Fruit fly (Drosophila melanogaster) whole organism, embryonic: Measurements from ENCODE around the gene ea.

Source experiments
- Ada2b ChIP-seq: fragments of 200-800 bp; sonication (Bioruptor generic); IDR thresholded peaks from 2 replicates; pipeline ENCODE4 v1.3.6; 2022; ENCODE audit warnings: missing biosample characterization, missing genetic modification characterization
- Adf1 ChIP-seq: fragments of 200-800 bp; sonication (Bioruptor generic); IDR thresholded peaks from 2 replicates; pipeline ENCODE4 v1.3.6; 2022; ENCODE audit warnings: missing biosample characterization, missing genetic modification characterization
- Asciz ChIP-seq: fragments of 200-800 bp; sonication (Bioruptor generic); optimal IDR thresholded peaks from 2 replicates; lab custom pipeline; 2017; ENCODE audit warnings: missing biosample characterization, mild to moderate bottlenecking, missing genetic modification characterization, missing genetic modification reagents
- BEAF-32 ChIP-seq: fragments of 200-800 bp; sonication (Bioruptor generic); optimal IDR thresholded peaks from 3 replicates; lab custom pipeline; 2017; ENCODE audit warnings: missing biosample characterization, missing genetic modification characterization, mild to moderate bottlenecking, moderate library complexity, missing genetic modification reagents
- Bteb2 ChIP-seq: fragments of 200-800 bp; sonication (Bioruptor generic); optimal IDR thresholded peaks from 2 replicates; lab custom pipeline; 2016; ENCODE audit warnings: missing biosample characterization, missing genetic modification characterization
- CG12104 ChIP-seq: fragments of 200-800 bp; sonication (Bioruptor generic); optimal IDR thresholded peaks from 3 replicates; lab custom pipeline; 2016; ENCODE audit warnings: missing biosample characterization, missing genetic modification characterization
- CG12299 ChIP-seq: fragments of 200-800 bp; sonication (Bioruptor generic); optimal IDR thresholded peaks from 2 replicates; lab custom pipeline; 2018; ENCODE audit warnings: missing biosample characterization, mild to moderate bottlenecking, missing genetic modification characterization
- CG12769 ChIP-seq: fragments of 200-800 bp; sonication (Bioruptor generic); optimal IDR thresholded peaks from 2 replicates; lab custom pipeline; 2019; ENCODE audit warnings: missing biosample characterization, mild to moderate bottlenecking, missing genetic modification characterization, moderate library complexity
- CG13424 ChIP-seq: fragments of 200-800 bp; sonication (Bioruptor generic); optimal IDR thresholded peaks from 2 replicates; lab custom pipeline; 2019; ENCODE audit warnings: missing biosample characterization, mild to moderate bottlenecking, missing genetic modification characterization, moderate library complexity
- CG15011 ChIP-seq: fragments of 200-800 bp; sonication (Bioruptor generic); optimal IDR thresholded peaks from 3 replicates; lab custom pipeline; 2018; ENCODE audit warnings: missing biosample characterization, mild to moderate bottlenecking, missing genetic modification characterization
- CG17802 ChIP-seq: fragments of 200-800 bp; sonication (Bioruptor generic); optimal IDR thresholded peaks from 2 replicates; lab custom pipeline; 2018; ENCODE audit warnings: missing biosample characterization, mild to moderate bottlenecking, missing genetic modification characterization, moderate library complexity
- CG18476 ChIP-seq: fragments of 200-800 bp; sonication (Bioruptor generic); optimal IDR thresholded peaks from 2 replicates; lab custom pipeline; 2016; ENCODE audit warnings: missing biosample characterization, mild to moderate bottlenecking, missing genetic modification characterization
- CG31441 ChIP-seq: fragments of 200-800 bp; sonication (Bioruptor generic); IDR thresholded peaks from 2 replicates; pipeline ENCODE4 v1.3.6; 2022; ENCODE audit warnings: missing biosample characterization, missing genetic modification characterization
- CG32767 ChIP-seq: fragments of 200-800 bp; sonication (Bioruptor generic); IDR thresholded peaks from 2 replicates; pipeline ENCODE4 v1.3.6; 2022; ENCODE audit warnings: missing biosample characterization, missing genetic modification characterization
- CG3847 ChIP-seq: fragments of 200-800 bp; sonication (Bioruptor generic); IDR thresholded peaks from 2 replicates; pipeline ENCODE4 v1.3.6; 2022; ENCODE audit warnings: missing biosample characterization, missing genetic modification characterization
- CG42726 ChIP-seq: fragments of 200-800 bp; sonication (Bioruptor generic); IDR thresholded peaks from 2 replicates; pipeline ENCODE4 v1.3.6; 2022; ENCODE audit warnings: missing biosample characterization, missing genetic modification characterization; ENCODE audit not compliant: partially characterized antibody
- CG6813 ChIP-seq: fragments of 200-800 bp; sonication (Bioruptor generic); optimal IDR thresholded peaks from 2 replicates; lab custom pipeline; 2017; ENCODE audit warnings: missing biosample characterization, missing genetic modification characterization, mild to moderate bottlenecking, moderate library complexity, missing genetic modification reagents
- CG7839 ChIP-seq: fragments of 200-800 bp; sonication (Bioruptor generic); optimal IDR thresholded peaks from 3 replicates; lab custom pipeline; 2018; ENCODE audit warnings: missing biosample characterization, mild to moderate bottlenecking, missing genetic modification characterization, moderate library complexity
- CG8359 ChIP-seq: fragments of 200-800 bp; sonication (Bioruptor generic); optimal IDR thresholded peaks from 2 replicates; lab custom pipeline; 2017; ENCODE audit warnings: missing biosample characterization, mild to moderate bottlenecking, missing genetic modification characterization, borderline replicate concordance
- CG9727 ChIP-seq: fragments of 200-800 bp; sonication (Bioruptor generic); optimal IDR thresholded peaks from 3 replicates; lab custom pipeline; 2017; ENCODE audit warnings: missing biosample characterization, mild to moderate bottlenecking, missing genetic modification characterization
- CG9817 ChIP-seq: fragments of 200-800 bp; sonication (Bioruptor generic); optimal IDR thresholded peaks from 2 replicates; lab custom pipeline; 2018; ENCODE audit warnings: missing biosample characterization, mild to moderate bottlenecking, missing genetic modification characterization, moderate library complexity
- CG9932 ChIP-seq: fragments of 200-800 bp; sonication (Bioruptor generic); IDR thresholded peaks from 2 replicates; pipeline ENCODE4 v1.3.6; 2022; ENCODE audit warnings: missing biosample characterization, missing genetic modification characterization
- CoRest ChIP-seq: fragments of 200-800 bp; sonication (Bioruptor generic); optimal IDR thresholded peaks from 3 replicates; lab custom pipeline; 2018; ENCODE audit warnings: missing biosample characterization, mild to moderate bottlenecking, missing genetic modification characterization, moderate library complexity
- Eip74EF ChIP-seq, 2 experiments: fragments of 200-800 bp in 1 of 2; fragments of >200 bp in 1 of 2; sonication (Bioruptor generic) in 1 of 2; optimal IDR thresholded peaks; 2 replicates each; lab custom pipeline; 2017 to 2019; ENCODE audit warnings: missing biosample characterization in 2 of 2, missing genetic modification characterization in 2 of 2, mild to moderate bottlenecking in 1 of 2, moderate library complexity in 1 of 2
- Ets97D ChIP-seq: fragments of 200-800 bp; sonication (Bioruptor generic); optimal IDR thresholded peaks from 3 replicates; lab custom pipeline; 2016; ENCODE audit warnings: missing biosample characterization, missing genetic modification characterization
- H2.0 ChIP-seq: fragments of 200-800 bp; sonication (Bioruptor generic); IDR thresholded peaks from 2 replicates; pipeline ENCODE4 v1.3.6; 2022; ENCODE audit warnings: missing biosample characterization, missing genetic modification characterization
- HHEX ChIP-seq: fragments of 200-800 bp; sonication (Bioruptor generic); optimal IDR thresholded peaks from 3 replicates; lab custom pipeline; 2017; ENCODE audit warnings: missing biosample characterization, mild to moderate bottlenecking, missing genetic modification characterization, missing genetic modification reagents
- Hand ChIP-seq: fragments of 200-800 bp; sonication (Bioruptor generic); optimal IDR thresholded peaks from 2 replicates; lab custom pipeline; 2017; ENCODE audit warnings: mild to moderate bottlenecking, missing biosample characterization, missing genetic modification reagents, missing genetic modification characterization
- HmgD ChIP-seq: fragments of 200-800 bp; sonication (Bioruptor generic); optimal IDR thresholded peaks from 3 replicates; lab custom pipeline; 2016; ENCODE audit warnings: missing biosample characterization, missing genetic modification characterization
- Trl ChIP-seq, 3 experiments: fragments of >200 bp in 2 of 3; fragments of 200-800 bp in 1 of 3; sonication (Bioruptor generic) in 1 of 3; optimal IDR thresholded peaks; 2 replicates in 1 of 3; 3 replicates in 2 of 3; lab custom pipeline; 2016 to 2017; ENCODE audit warnings: missing biosample characterization in 1 of 3, missing genetic modification characterization in 1 of 3
- cato ChIP-seq: fragments of 200-800 bp; sonication (Bioruptor generic); optimal IDR thresholded peaks from 2 replicates; lab custom pipeline; 2016; ENCODE audit warnings: missing biosample characterization, missing genetic modification characterization, borderline replicate concordance
- danr ChIP-seq: fragments of 200-800 bp; sonication (Bioruptor generic); IDR thresholded peaks from 2 replicates; pipeline ENCODE4 v1.3.6; 2022; ENCODE audit warnings: missing biosample characterization, missing genetic modification characterization
- esg ChIP-seq: fragments of 200-800 bp; sonication (Bioruptor generic); conservative IDR thresholded peaks from 2 replicates; pipeline ENCODE4 v1.3.6; 2022; ENCODE audit warnings: missing biosample characterization, missing genetic modification characterization
- eve ChIP-seq, 2 experiments: fragments of >200 bp; optimal IDR thresholded peaks; 2 replicates each; lab custom pipeline; 2017; ENCODE audit warnings: missing biosample characterization in 2 of 2, missing genetic modification characterization in 2 of 2
- gem ChIP-seq: fragments of 200-800 bp; sonication (Bioruptor generic); optimal IDR thresholded peaks from 2 replicates; lab custom pipeline; 2019; ENCODE audit warnings: missing biosample characterization, mild to moderate bottlenecking, missing genetic modification characterization, moderate library complexity
- hbn ChIP-seq: fragments of 200-800 bp; sonication (Bioruptor generic); IDR thresholded peaks from 2 replicates; pipeline ENCODE4 v1.3.6; 2022; ENCODE audit warnings: missing biosample characterization, missing genetic modification characterization; ENCODE audit not compliant: partially characterized antibody
- lab ChIP-seq: fragments of 200-800 bp; sonication (Bioruptor generic); optimal IDR thresholded peaks from 3 replicates; lab custom pipeline; 2017; ENCODE audit warnings: missing biosample characterization, missing genetic modification characterization, mild to moderate bottlenecking, moderate library complexity, missing genetic modification reagents
- lmd ChIP-seq: fragments of 200-800 bp; sonication (Bioruptor generic); IDR thresholded peaks from 2 replicates; pipeline ENCODE4 v1.3.6; 2022; ENCODE audit warnings: missing biosample characterization, missing genetic modification characterization
- lov ChIP-seq, 2 experiments: fragments of 200-800 bp in 1 of 2; fragments of >200 bp in 1 of 2; sonication (Bioruptor generic) in 1 of 2; IDR thresholded peaks in 1 of 2; optimal IDR thresholded peaks in 1 of 2; 2 replicates in 1 of 2; 3 replicates in 1 of 2; pipeline versions ENCODE4 v1.3.6 to Lab custom; 2017 to 2022; ENCODE audit warnings: missing biosample characterization in 1 of 2, missing genetic modification characterization in 1 of 2
- phol ChIP-seq: fragments of 200-800 bp; sonication (Bioruptor generic); optimal IDR thresholded peaks from 3 replicates; lab custom pipeline; 2018; ENCODE audit warnings: missing biosample characterization, mild to moderate bottlenecking, missing genetic modification characterization, moderate library complexity
- pita ChIP-seq: fragments of 200-800 bp; sonication (Bioruptor generic); optimal IDR thresholded peaks from 2 replicates; lab custom pipeline; 2017; ENCODE audit warnings: missing biosample characterization, mild to moderate bottlenecking, missing genetic modification characterization
- shn ChIP-seq: fragments of 200-800 bp; sonication (Bioruptor generic); optimal IDR thresholded peaks from 3 replicates; lab custom pipeline; 2016; ENCODE audit warnings: missing biosample characterization, missing genetic modification characterization
- slou ChIP-seq: fragments of 200-800 bp; sonication (Bioruptor generic); optimal IDR thresholded peaks from 3 replicates; lab custom pipeline; 2016; ENCODE audit warnings: missing biosample characterization, missing genetic modification characterization
- tio ChIP-seq: fragments of 200-800 bp; sonication (Bioruptor generic); optimal IDR thresholded peaks from 2 replicates; lab custom pipeline; 2017; ENCODE audit warnings: missing biosample characterization, missing genetic modification characterization, inconsistent platforms
- unc-4 ChIP-seq: fragments of 200-800 bp; sonication (Bioruptor generic); IDR thresholded peaks from 2 replicates; pipeline ENCODE4 v1.3.6; 2022; ENCODE audit warnings: missing biosample characterization, missing genetic modification characterization; ENCODE audit not compliant: partially characterized antibody
- vfl ChIP-seq: fragments of 200-800 bp; sonication (Bioruptor generic); optimal IDR thresholded peaks from 2 replicates; lab custom pipeline; 2016; ENCODE audit warnings: missing biosample characterization, missing genetic modification characterization
- wek ChIP-seq: fragments of 200-800 bp; sonication (Bioruptor generic); optimal IDR thresholded peaks from 3 replicates; lab custom pipeline; 2018; ENCODE audit warnings: missing biosample characterization, mild to moderate bottlenecking, missing genetic modification characterization, moderate library complexity
- zen ChIP-seq: fragments of 200-800 bp; sonication (Bioruptor generic); optimal IDR thresholded peaks from 3 replicates; lab custom pipeline; 2018; ENCODE audit warnings: missing biosample characterization, mild to moderate bottlenecking, missing genetic modification characterization, moderate library complexity

Gene ea

DNA sequence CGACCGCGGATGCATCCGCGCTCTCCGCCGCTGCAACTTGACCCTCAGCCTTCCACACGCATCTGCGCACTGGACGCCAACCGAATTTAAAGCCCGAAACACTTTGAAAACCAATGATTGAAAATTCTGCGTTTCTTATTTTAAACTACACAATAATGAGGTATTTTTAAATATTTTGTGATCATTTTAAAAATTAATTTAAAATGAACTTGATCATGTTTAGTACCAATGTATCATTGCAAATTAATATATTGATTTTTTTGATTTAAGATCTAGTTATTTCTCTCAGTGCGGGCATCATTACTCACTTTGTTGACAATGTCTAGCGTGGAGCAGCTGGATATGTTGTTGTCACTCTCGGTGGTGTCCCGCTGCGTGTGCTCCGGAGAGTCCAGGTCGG, 38.3 kb downstream of the ea start (continued):
- TF ChIP-seq CG12104 (GFP tag; lab: Kevin White, UChicago) = no peak
- no peak for TF ChIP-seq Hand (GFP tag; lab: Kevin White, UChicago)
- no peak for TF ChIP-seq HmgD
- peak; percentile 39 for TF ChIP-seq CG9817 (tag; lab: Kevin White, UChicago)
- no peak; the same call in 1 of the 2 replicates for TF ChIP-seq CG31441
- peak; percentile 45; the same call in 1 of the 2 replicates for TF ChIP-seq esg (GFP tag; lab: Robert Waterston, UW)
- no peak for TF ChIP-seq wek (GFP tag; lab: Kevin White, UChicago)
- no peak for TF ChIP-seq CG9932 (GFP tag; lab: Robert Waterston, UW)
- TF ChIP-seq CG18476 (GFP tag; lab: Kevin White, UChicago) = peak; percentile 4
- TF ChIP-seq slou (GFP tag; lab: Kevin White, UChicago) = no peak
- no peak for TF ChIP-seq tio (GFP tag; lab: Kevin White, UChicago)
- no peak for TF ChIP-seq Asciz
- TF ChIP-seq gem (tag; lab: Kevin White, UChicago) = peak; percentile 82
- TF ChIP-seq lab (GFP tag; lab: Kevin White, UChicago) = no peak
- no peak for TF ChIP-seq CG6813
- TF ChIP-seq Bteb2 = no peak
- TF ChIP-seq CG32767 (GFP tag; lab: Robert Waterston, UW) = peak; percentile 9; the same call in 1 of the 2 replicates
- TF ChIP-seq Ada2b (GFP tag; lab: Robert Waterston, UW) = peak; percentile 20; the same call in 1 of the 2 replicates
- TF ChIP-seq Trl (optimal IDR thresholded peaks at IDR 0.05; lab: Kevin White, UChicago) = no peak
- no peak for TF ChIP-seq Trl (GFP tag; optimal IDR thresholded peaks at IDR 0.05; lab: Kevin White, UChicago)
- no peak for TF ChIP-seq pita
- TF ChIP-seq danr (GFP tag; lab: Robert Waterston, UW) = no peak
- TF ChIP-seq CG8359 (GFP tag; lab: Kevin White, UChicago) = no peak
- no peak for TF ChIP-seq CG12769 (tag; lab: Kevin White, UChicago)
- peak; percentile 23; the same call in 1 of the 2 replicates for TF ChIP-seq H2.0
- TF ChIP-seq Adf1 (GFP tag; lab: Robert Waterston, UW) = 0 out of 2 replicates have a peak, but pooled peaks have one; percentile 11
- TF ChIP-seq lov (optimal IDR thresholded peaks at IDR 0.05; lab: Kevin White, UChicago) = no peak
- TF ChIP-seq lov (GFP tag; IDR thresholded peaks at IDR 0.05; lab: Robert Waterston, UW) = no peak
- peak; percentile 48 for TF ChIP-seq lmd
- no peak for TF ChIP-seq HHEX (GFP tag; lab: Kevin White, UChicago)
- no peak for TF ChIP-seq vfl
- no peak for TF ChIP-seq CG15011 (GFP tag; lab: Kevin White, UChicago)
- TF ChIP-seq phol (tag; lab: Kevin White, UChicago) = peak; percentile 32
- TF ChIP-seq zen (tag; lab: Kevin White, UChicago) = no peak
- no peak for TF ChIP-seq CG12299 (tag; lab: Kevin White, UChicago)
- TF ChIP-seq CG9727 (GFP tag; lab: Kevin White, UChicago) = peak; percentile 37
- no peak for TF ChIP-seq cato (GFP tag; lab: Kevin White, UChicago)
- TF ChIP-seq CG13424 = peak; percentile 40
- no peak for TF ChIP-seq CoRest (tag; lab: Kevin White, UChicago)
- TF ChIP-seq CG3847 (GFP tag; lab: Robert Waterston, UW) = no peak; the same call in 1 of the 2 replicates
- no peak for TF ChIP-seq CG7839 (tag; lab: Kevin White, UChicago)
- TF ChIP-seq Eip74EF (GFP tag; optimal IDR thresholded peaks at IDR 0.05; lab: Kevin White, UChicago) = no peak
- no peak for TF ChIP-seq unc-4
- TF ChIP-seq hbn (GFP tag; lab: Robert Waterston, UW) = no peak
- no peak for TF ChIP-seq CG42726 (GFP tag; lab: Robert Waterston, UW)
- TF ChIP-seq eve (GFP tag; optimal IDR thresholded peaks at IDR 0.05; lab: Kevin White, UChicago) = no peak
- no peak for TF ChIP-seq CG17802 (tag; lab: Kevin White, UChicago)
- no peak for TF ChIP-seq BEAF-32 (GFP tag; lab: Kevin White, UChicago)
- TF ChIP-seq shn (GFP tag; lab: Kevin White, UChicago) = no peak
- TF ChIP-seq Ets97D (GFP tag; lab: Kevin White, UChicago) = no peak
